Fruit fly (Drosophila melanogaster): Measurements from ENCODE around the gene CG33322.

DNA sequence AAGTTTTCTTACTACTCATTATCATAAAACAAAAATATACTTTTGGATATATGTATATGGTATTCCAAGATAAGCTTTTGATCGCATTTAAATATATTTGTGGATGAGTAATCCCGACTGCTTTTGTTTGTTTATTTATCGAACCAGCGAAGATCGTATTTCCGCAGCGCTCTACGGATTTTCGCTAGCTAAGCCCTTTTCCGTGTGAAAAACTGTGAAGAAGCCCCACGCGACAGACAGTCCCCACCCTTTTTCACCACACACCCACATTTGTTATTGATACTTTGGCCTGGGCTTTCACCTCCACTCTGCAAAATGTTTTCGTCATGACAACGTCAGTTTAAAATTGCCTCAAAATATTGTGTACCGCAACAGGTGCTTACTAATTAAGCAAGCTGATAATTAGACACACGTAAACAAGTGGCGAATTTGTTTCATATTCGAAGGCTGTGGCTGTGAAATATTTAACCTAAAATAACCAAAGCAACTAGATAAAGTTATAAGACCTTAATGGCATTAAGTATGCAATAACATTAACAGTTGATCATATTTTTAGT is 23.0 kb downstream of the CG33322 start:
- no peak for TF ChIP-seq aop (GFP tag; IDR thresholded peaks at IDR 0.05)
- no peak for TF ChIP-seq CG10274 (GFP tag; optimal IDR thresholded peaks at IDR 0.05)
- TF ChIP-seq CkIIα-i1 (GFP tag; IDR thresholded peaks at IDR 0.05), result no peak
- TF ChIP-seq CG8944 (GFP tag; optimal IDR thresholded peaks at IDR 0.05), result no peak
- TF ChIP-seq zen2 (GFP tag; IDR thresholded peaks at IDR 0.05; ENCODE audit: partially characterized antibody), result no peak
- TF ChIP-seq Antp (GFP tag; optimal IDR thresholded peaks at IDR 0.05), result no peak
- no peak for TF ChIP-seq CG3065 (GFP tag; optimal IDR thresholded peaks at IDR 0.05)
- no peak for TF ChIP-seq CG17328 (GFP tag; IDR thresholded peaks at IDR 0.05)
- TF ChIP-seq lola (GFP tag; optimal IDR thresholded peaks at IDR 0.05), result no peak
- no peak for TF ChIP-seq NC2α (GFP tag; optimal IDR thresholded peaks at IDR 0.05)
- TF ChIP-seq CG10431 (GFP tag; optimal IDR thresholded peaks at IDR 0.05), result no peak

Measured in whole organism, embryonic.